Fruit fly (Drosophila melanogaster) whole organism, embryonic: ENCODE data around the gene ebo.

Experiments used
- Aef1 ChIP-seq: fragments of 200-800 bp; sonication (Bioruptor generic); IDR thresholded peaks from 3 replicates; pipeline ENCODE4 v1.3.6; 2022; ENCODE audit warnings: missing biosample characterization, missing genetic modification characterization
- BEAF-32 ChIP-seq: fragments of 200-800 bp; sonication (Bioruptor generic); optimal IDR thresholded peaks from 3 replicates; lab custom pipeline; 2017; ENCODE audit warnings: missing biosample characterization, missing genetic modification characterization, mild to moderate bottlenecking, moderate library complexity, missing genetic modification reagents
- Bgb ChIP-seq: fragments of 200-800 bp; sonication (Bioruptor generic); IDR thresholded peaks from 2 replicates; pipeline ENCODE4 v1.3.6; 2022; ENCODE audit warnings: missing biosample characterization, missing genetic modification characterization; ENCODE audit not compliant: partially characterized antibody
- CG10321 ChIP-seq: fragments of 200-800 bp; sonication (Bioruptor generic); IDR thresholded peaks from 2 replicates; pipeline ENCODE4 v1.3.6; 2022; ENCODE audit warnings: missing biosample characterization, missing genetic modification characterization
- CG11696 ChIP-seq: fragments of 200-800 bp; sonication (Bioruptor generic); IDR thresholded peaks from 2 replicates; pipeline ENCODE4 v1.3.6; 2022; ENCODE audit warnings: missing biosample characterization, missing genetic modification characterization
- CG12155 ChIP-seq: fragments of 200-800 bp; sonication (Bioruptor generic); optimal IDR thresholded peaks from 3 replicates; lab custom pipeline; 2016; ENCODE audit warnings: missing biosample characterization, missing genetic modification characterization
- CG12299 ChIP-seq: fragments of 200-800 bp; sonication (Bioruptor generic); optimal IDR thresholded peaks from 2 replicates; lab custom pipeline; 2018; ENCODE audit warnings: missing biosample characterization, mild to moderate bottlenecking, missing genetic modification characterization
- CG12391 ChIP-seq: fragments of 200-800 bp; sonication (Bioruptor generic); optimal IDR thresholded peaks from 3 replicates; lab custom pipeline; 2018; ENCODE audit warnings: missing biosample characterization, mild to moderate bottlenecking, missing genetic modification characterization, moderate library complexity
- CG12744 ChIP-seq: fragments of 200-800 bp; sonication (Bioruptor generic); optimal IDR thresholded peaks from 2 replicates; lab custom pipeline; 2016; ENCODE audit warnings: missing biosample characterization, missing genetic modification characterization
- CG12942 ChIP-seq: fragments of 200-800 bp; sonication (Bioruptor generic); optimal IDR thresholded peaks from 3 replicates; lab custom pipeline; 2016; ENCODE audit warnings: missing biosample characterization, missing genetic modification characterization
- CG14050 ChIP-seq: fragments of 200-800 bp; sonication (Bioruptor generic); IDR thresholded peaks from 3 replicates; pipeline ENCODE4 v1.3.6; 2022; ENCODE audit warnings: missing biosample characterization, missing genetic modification characterization
- CG14441 ChIP-seq: fragments of 200-800 bp; sonication (Bioruptor generic); IDR thresholded peaks from 2 replicates; pipeline ENCODE4 v1.3.6; 2022; ENCODE audit warnings: missing biosample characterization, missing genetic modification characterization
- CG1792 ChIP-seq: fragments of 200-800 bp; sonication (Bioruptor generic); optimal IDR thresholded peaks from 2 replicates; lab custom pipeline; 2016; ENCODE audit warnings: missing biosample characterization, missing genetic modification characterization
- CG32532 ChIP-seq: fragments of 200-800 bp; sonication (Bioruptor generic); IDR thresholded peaks from 2 replicates; pipeline ENCODE4 v1.3.6; 2022; ENCODE audit warnings: missing biosample characterization, missing genetic modification characterization
- CG3281 ChIP-seq: fragments of 200-800 bp; sonication (Bioruptor generic); optimal IDR thresholded peaks from 3 replicates; lab custom pipeline; 2017; ENCODE audit warnings: missing biosample characterization, mild to moderate bottlenecking, missing genetic modification characterization
- CG3847 ChIP-seq: fragments of 200-800 bp; sonication (Bioruptor generic); IDR thresholded peaks from 2 replicates; pipeline ENCODE4 v1.3.6; 2022; ENCODE audit warnings: missing biosample characterization, missing genetic modification characterization
- CG4820 ChIP-seq: fragments of 200-800 bp; sonication (Bioruptor generic); optimal IDR thresholded peaks from 3 replicates; lab custom pipeline; 2016; ENCODE audit warnings: missing biosample characterization, missing genetic modification characterization
- CG7786 ChIP-seq: fragments of 200-800 bp; sonication (Bioruptor generic); optimal IDR thresholded peaks from 2 replicates; lab custom pipeline; 2016; ENCODE audit warnings: missing biosample characterization, missing genetic modification characterization
- CG7839 ChIP-seq: fragments of 200-800 bp; sonication (Bioruptor generic); optimal IDR thresholded peaks from 3 replicates; lab custom pipeline; 2018; ENCODE audit warnings: missing biosample characterization, mild to moderate bottlenecking, missing genetic modification characterization, moderate library complexity
- CG8388 ChIP-seq: fragments of 200-800 bp; sonication (Bioruptor generic); optimal IDR thresholded peaks from 2 replicates; lab custom pipeline; 2019; ENCODE audit warnings: missing biosample characterization, mild to moderate bottlenecking, missing genetic modification characterization, moderate library complexity
- CG9932 ChIP-seq: fragments of 200-800 bp; sonication (Bioruptor generic); IDR thresholded peaks from 2 replicates; pipeline ENCODE4 v1.3.6; 2022; ENCODE audit warnings: missing biosample characterization, missing genetic modification characterization
- CHES-1-like ChIP-seq: fragments of 200-800 bp; sonication (Bioruptor generic); optimal IDR thresholded peaks from 2 replicates; lab custom pipeline; 2016; ENCODE audit warnings: missing biosample characterization, missing genetic modification characterization
- Deaf1 ChIP-seq: fragments of 200-800 bp; optimal IDR thresholded peaks from 3 replicates; lab custom pipeline; 2019; ENCODE audit warnings: missing biosample characterization, mild to moderate bottlenecking, missing genetic modification characterization, moderate library complexity
- Dll ChIP-seq: fragments of 200-800 bp; sonication (Bioruptor generic); IDR thresholded peaks from 4 replicates; pipeline ENCODE4 v1.3.6; 2022; ENCODE audit warnings: missing biosample characterization, missing genetic modification characterization; ENCODE audit not compliant: partially characterized antibody
- Dp ChIP-seq: fragments of 200-800 bp; sonication (Bioruptor generic); optimal IDR thresholded peaks from 2 replicates; lab custom pipeline; 2018; ENCODE audit warnings: missing biosample characterization, mild to moderate bottlenecking, missing genetic modification characterization, moderate library complexity
- Hr51 ChIP-seq, 2 experiments: fragments of 200-800 bp; sonication (Bioruptor generic); optimal IDR thresholded peaks; 2 replicates in 1 of 2; 3 replicates in 1 of 2; lab custom pipeline; 2016 to 2018; ENCODE audit warnings: missing biosample characterization in 2 of 2, missing genetic modification characterization in 2 of 2, mild to moderate bottlenecking in 1 of 2, moderate library complexity in 1 of 2
- Kr ChIP-seq: fragments of 200-800 bp; sonication (Bioruptor generic); optimal IDR thresholded peaks from 2 replicates; lab custom pipeline; 2017; ENCODE audit warnings: missing biosample characterization, mild to moderate bottlenecking, missing genetic modification characterization
- Lpt ChIP-seq: fragments of >200 bp; optimal IDR thresholded peaks from 2 replicates; lab custom pipeline; 2018; ENCODE audit warnings: missing biosample characterization, missing genetic modification characterization
- Optix ChIP-seq: fragments of 200-800 bp; sonication (Bioruptor generic); IDR thresholded peaks from 3 replicates; pipeline ENCODE4 v1.3.6; 2022; ENCODE audit warnings: missing biosample characterization, missing genetic modification characterization
- Sry-δ ChIP-seq: fragments of 200-800 bp; sonication (Bioruptor generic); optimal IDR thresholded peaks from 2 replicates; lab custom pipeline; 2016; ENCODE audit warnings: missing biosample characterization, missing genetic modification characterization
- Stat92E ChIP-seq, 3 experiments: fragments of >200 bp in 2 of 3; fragments of 200-800 bp in 1 of 3; sonication (Bioruptor generic) in 1 of 3; optimal IDR thresholded peaks; 2 replicates each; lab custom pipeline; 2017 to 2019; ENCODE audit warnings: missing biosample characterization in 3 of 3, missing genetic modification characterization in 3 of 3, mild to moderate bottlenecking in 1 of 3, moderate library complexity in 1 of 3
- Taf1 ChIP-seq: fragments of 200-800 bp; sonication (Bioruptor generic); IDR thresholded peaks from 2 replicates; pipeline ENCODE4 v1.3.6; 2022; ENCODE audit warnings: missing biosample characterization, missing genetic modification characterization
- amos ChIP-seq: fragments of 200-800 bp; sonication (Bioruptor generic); IDR thresholded peaks from 2 replicates; pipeline ENCODE4 v1.3.6; 2022; ENCODE audit warnings: missing biosample characterization, missing genetic modification characterization; ENCODE audit not compliant: partially characterized antibody
- chn ChIP-seq: fragments of 200-800 bp; sonication (Bioruptor generic); optimal IDR thresholded peaks from 2 replicates; lab custom pipeline; 2016; ENCODE audit warnings: missing biosample characterization, missing genetic modification characterization
- crol ChIP-seq: fragments of 200-800 bp; sonication (Bioruptor generic); IDR thresholded peaks from 2 replicates; pipeline ENCODE4 v1.3.6; 2022; ENCODE audit warnings: missing biosample characterization, missing genetic modification characterization
- da ChIP-seq: fragments of 200-800 bp; sonication (Bioruptor generic); optimal IDR thresholded peaks from 2 replicates; lab custom pipeline; 2016; ENCODE audit warnings: missing biosample characterization, missing genetic modification characterization
- dati ChIP-seq: fragments of 200-800 bp; sonication (Bioruptor generic); IDR thresholded peaks from 2 replicates; pipeline ENCODE4 v1.3.6; 2022; ENCODE audit warnings: missing biosample characterization, missing genetic modification characterization
- fd3F ChIP-seq: fragments of 200-800 bp; sonication (Bioruptor generic); optimal IDR thresholded peaks from 2 replicates; lab custom pipeline; 2018; ENCODE audit warnings: missing biosample characterization, mild to moderate bottlenecking, missing genetic modification characterization, moderate library complexity
- gcm2 ChIP-seq: fragments of 200-800 bp; sonication (Bioruptor generic); optimal IDR thresholded peaks from 2 replicates; lab custom pipeline; 2016; ENCODE audit warnings: missing biosample characterization, missing genetic modification characterization
- gsb ChIP-seq: fragments of 200-800 bp; sonication (Bioruptor generic); IDR thresholded peaks from 2 replicates; pipeline ENCODE4 v1.3.6; 2022; ENCODE audit warnings: missing biosample characterization, missing genetic modification characterization
- gt ChIP-seq: fragments of 200-800 bp; sonication (Bioruptor generic); IDR thresholded peaks from 2 replicates; pipeline ENCODE4 v1.3.6; 2022; ENCODE audit warnings: missing biosample characterization, missing genetic modification characterization
- knrl ChIP-seq: fragments of 200-800 bp; sonication (Bioruptor generic); IDR thresholded peaks from 3 replicates; pipeline ENCODE4 v1.3.6; 2022; ENCODE audit warnings: missing biosample characterization, missing genetic modification characterization; ENCODE audit not compliant: partially characterized antibody
- lov ChIP-seq, 2 experiments: fragments of 200-800 bp in 1 of 2; fragments of >200 bp in 1 of 2; sonication (Bioruptor generic) in 1 of 2; IDR thresholded peaks in 1 of 2; optimal IDR thresholded peaks in 1 of 2; 2 replicates in 1 of 2; 3 replicates in 1 of 2; pipeline versions ENCODE4 v1.3.6 to Lab custom; 2017 to 2022; ENCODE audit warnings: missing biosample characterization in 1 of 2, missing genetic modification characterization in 1 of 2
- mirr ChIP-seq: fragments of 200-800 bp; sonication (Bioruptor generic); optimal IDR thresholded peaks from 3 replicates; lab custom pipeline; 2018; ENCODE audit warnings: missing biosample characterization, mild to moderate bottlenecking, missing genetic modification characterization
- mld ChIP-seq: fragments of 200-800 bp; sonication (Bioruptor generic); IDR thresholded peaks from 3 replicates; pipeline ENCODE4 v1.3.6; 2022; ENCODE audit warnings: missing biosample characterization, missing genetic modification characterization; ENCODE audit not compliant: partially characterized antibody
- pros ChIP-seq: fragments of 200-800 bp; sonication (Bioruptor generic); optimal IDR thresholded peaks from 3 replicates; lab custom pipeline; 2019; ENCODE audit warnings: missing biosample characterization, mild to moderate bottlenecking, missing genetic modification characterization, moderate library complexity
- sob ChIP-seq: fragments of 200-800 bp; sonication (Bioruptor generic); IDR thresholded peaks from 2 replicates; pipeline ENCODE4 v1.3.6; 2022; ENCODE audit warnings: missing biosample characterization, missing genetic modification characterization
- unpg ChIP-seq: fragments of 200-800 bp; sonication (Bioruptor generic); optimal IDR thresholded peaks from 3 replicates; lab custom pipeline; 2018; ENCODE audit warnings: missing biosample characterization, mild to moderate bottlenecking, missing genetic modification characterization, moderate library complexity

The ebo gene

dm6 chrX:493445-494190 lies 17.2 kb upstream of the ebo start, which contains the start of gene CG17896 (continued):
- no peak for TF ChIP-seq knrl (GFP tag; lab: Robert Waterston, UW)
- TF ChIP-seq mirr, result peak; percentile 98
- peak; percentile 99 for TF ChIP-seq sob (GFP tag; lab: Robert Waterston, UW)
- TF ChIP-seq CG12299, result peak; percentile 95
- peak; percentile 96 to 98 for TF ChIP-seq Hr51 (GFP tag; optimal IDR thresholded peaks at IDR 0.05; lab: Kevin White, UChicago)
- TF ChIP-seq Sry-δ (GFP tag; lab: Kevin White, UChicago), result peak; percentile 75
- no peak for TF ChIP-seq Dll
- TF ChIP-seq CG7786, result peak; percentile 99
- peak; percentile 98 for TF ChIP-seq CG12155 (GFP tag; lab: Kevin White, UChicago)
- TF ChIP-seq CG8388 (GFP tag; lab: Kevin White, UChicago), result peak; percentile 91
- TF ChIP-seq CG10321 (GFP tag; lab: Robert Waterston, UW), result peak; percentile 80
- no peak; the same call in 1 of the 2 replicates for TF ChIP-seq Bgb (GFP tag; lab: Robert Waterston, UW)
- peak; percentile 99 for TF ChIP-seq CG14441 (GFP tag; lab: Robert Waterston, UW)
- no peak for TF ChIP-seq lov (optimal IDR thresholded peaks at IDR 0.05; lab: Kevin White, UChicago)
- TF ChIP-seq lov (GFP tag; IDR thresholded peaks at IDR 0.05; lab: Robert Waterston, UW), result peak; percentile 92
- TF ChIP-seq CG3847 (GFP tag; lab: Robert Waterston, UW), result peak; percentile 99
- TF ChIP-seq chn (GFP tag; lab: Kevin White, UChicago), result peak; percentile 97
- peak; percentile 9 for TF ChIP-seq pros (GFP tag; lab: Kevin White, UChicago)
- peak; percentile 96 for TF ChIP-seq CG12391 (tag; lab: Kevin White, UChicago)
- TF ChIP-seq fd3F (GFP tag; lab: Kevin White, UChicago), result peak; percentile 98
- peak; percentile 80 for TF ChIP-seq Deaf1
- TF ChIP-seq gcm2 (GFP tag; lab: Kevin White, UChicago), result peak; percentile 89
- peak; percentile 100 for TF ChIP-seq CG32532 (GFP tag; lab: Robert Waterston, UW)
- TF ChIP-seq BEAF-32 (GFP tag; lab: Kevin White, UChicago), result peak; percentile 20
- no peak for TF ChIP-seq Kr
- peak; percentile 98 for TF ChIP-seq CG3281
- peak; percentile 90 for TF ChIP-seq CG11696 (GFP tag; lab: Robert Waterston, UW)
- TF ChIP-seq CG12744, result peak; percentile 97
- peak in 1 of 3 experiments; percentile 13 for TF ChIP-seq Stat92E (GFP tag; optimal IDR thresholded peaks at IDR 0.05; lab: Kevin White, UChicago)
- TF ChIP-seq CG9932, result peak; percentile 100
- peak; percentile 15 for TF ChIP-seq Dp (GFP tag; lab: Kevin White, UChicago)
- TF ChIP-seq gt, result peak; percentile 79; the same call in 1 of the 2 replicates
- peak; percentile 99 for TF ChIP-seq Aef1 (GFP tag; lab: Robert Waterston, UW)
- peak; percentile 97 for TF ChIP-seq da (GFP tag; lab: Kevin White, UChicago)
- no peak for TF ChIP-seq mld (GFP tag; lab: Robert Waterston, UW)
- no peak for TF ChIP-seq amos (GFP tag; lab: Robert Waterston, UW)
- TF ChIP-seq CG1792 (GFP tag; lab: Kevin White, UChicago), result peak; percentile 98
- no peak for TF ChIP-seq Lpt (GFP tag; lab: Kevin White, UChicago)
- peak; percentile 97 for TF ChIP-seq Optix (GFP tag; lab: Robert Waterston, UW)
- TF ChIP-seq Taf1 (GFP tag; lab: Robert Waterston, UW), result peak; percentile 99
- TF ChIP-seq CG14050 (GFP tag; lab: Robert Waterston, UW), result peak; percentile 95
- TF ChIP-seq crol (GFP tag; lab: Robert Waterston, UW), result no peak
- peak; percentile 99 for TF ChIP-seq CG7839
- TF ChIP-seq dati (GFP tag; lab: Robert Waterston, UW), result peak; percentile 90
- TF ChIP-seq CHES-1-like (GFP tag; lab: Kevin White, UChicago), result peak; percentile 99
- peak; percentile 94 for TF ChIP-seq CG4820 (GFP tag; lab: Kevin White, UChicago)
- peak; percentile 98 for TF ChIP-seq gsb (GFP tag; lab: Robert Waterston, UW)
- peak; percentile 97 for TF ChIP-seq CG12942 (GFP tag; lab: Kevin White, UChicago)
- TF ChIP-seq unpg (GFP tag; lab: Kevin White, UChicago), result peak; percentile 97
